Fruit fly (Drosophila melanogaster): ENCODE results near the gene pasha.

dm6 chr3R:31610639-31611594 lies 6.9 kb upstream of the pasha start, which contains the start of gene Med:
- no peak for TF ChIP-seq Hr38 (GFP tag; optimal IDR thresholded peaks at IDR 0.05)
- TF ChIP-seq CG6276 (GFP tag; optimal IDR thresholded peaks at IDR 0.05): peak; percentile 31
- TF ChIP-seq net (GFP tag; optimal IDR thresholded peaks at IDR 0.05): peak; percentile 42
- TF ChIP-seq CG6854 (GFP tag; optimal IDR thresholded peaks at IDR 0.05): peak; percentile 19
- no peak for TF ChIP-seq CG31627 (GFP tag; optimal IDR thresholded peaks at IDR 0.05)
- TF ChIP-seq Hr39 (GFP tag; optimal IDR thresholded peaks at IDR 0.05): no peak
- no peak for TF ChIP-seq Gug (GFP tag; IDR thresholded peaks at IDR 0.05)
- no peak for TF ChIP-seq CG34406 (GFP tag; optimal IDR thresholded peaks at IDR 0.05)
- peak; percentile 25 for TF ChIP-seq CG3032 (tag; optimal IDR thresholded peaks at IDR 0.05)
- peak; percentile 37 to 45 for TF ChIP-seq ss (GFP tag; optimal IDR thresholded peaks at IDR 0.05)

Data from whole organism, prepupa.